Worm (Caenorhabditis elegans) whole organism, young adult: ENCODE results near the gene C13F10.6.
A peak's percentile ranks its signal among the peaks of the same experiment; 100 is the strongest.

Experiments
- B0019.2 ChIP-seq: fragments of 200-800 bp; sonication (Bioruptor generic); conservative IDR thresholded peaks from 2 replicates; pipeline ENCODE4 v1.3.6; 2022; ENCODE audit warnings: missing genetic modification reagents, missing genetic modification characterization, missing compliant biosample characterization
- F49E8.2 ChIP-seq: sonication (generic microtip); optimal IDR thresholded peaks from 3 replicates; lab custom pipeline; 2017; ENCODE audit warnings: missing genetic modification characterization, mild to moderate bottlenecking, missing compliant biosample characterization, antibody characterized with exemption, moderate library complexity; ENCODE audit not compliant: insufficient read depth
- ama-1 ChIP-seq, 3 experiments: fragments of 150-350 bp in 1 of 3; sonication (generic microtip) in 2 of 3; optimal IDR thresholded peaks; 2 replicates each; lab custom pipeline; 2014 to 2018; ENCODE audit warnings: missing biosample characterization in 2 of 3, missing genetic modification characterization in 2 of 3, missing genetic modification reagents in 2 of 3
- bed-1 ChIP-seq: fragments of 200-800 bp; sonication (Bioruptor generic); IDR thresholded peaks from 2 replicates; pipeline ENCODE4 v1.3.6; 2022; ENCODE audit warnings: missing genetic modification reagents, missing genetic modification characterization, missing compliant biosample characterization
- die-1 ChIP-seq: sonication (generic microtip); optimal IDR thresholded peaks from 2 replicates; lab custom pipeline; 2016; ENCODE audit warnings: missing genotype, mild to moderate bottlenecking, missing genetic modification characterization, missing compliant biosample characterization
- egl-44 ChIP-seq: fragments of 200-800 bp; sonication (Bioruptor generic); IDR thresholded peaks from 2 replicates; pipeline ENCODE4 v1.3.6; 2022; ENCODE audit warnings: missing genetic modification reagents, missing genetic modification characterization, missing compliant biosample characterization
- hmg-1.2 ChIP-seq: fragments of 200-800 bp; sonication (Bioruptor generic); IDR thresholded peaks from 2 replicates; pipeline ENCODE4 v1.3.6; 2022; ENCODE audit warnings: missing genetic modification reagents, missing genetic modification characterization, missing compliant biosample characterization
- mcd-1 ChIP-seq: fragments of 200-800 bp; sonication (Bioruptor generic); IDR thresholded peaks from 2 replicates; pipeline ENCODE4 v1.3.6; 2022; ENCODE audit warnings: missing genetic modification reagents, missing genetic modification characterization, missing compliant biosample characterization
- pbrm-1 ChIP-seq: fragments of 200-800 bp; sonication (Bioruptor generic); IDR thresholded peaks from 2 replicates; pipeline ENCODE4 v1.3.6; 2022; ENCODE audit warnings: missing genetic modification reagents, missing genetic modification characterization, missing compliant biosample characterization
- snpc-4 ChIP-seq, 5 experiments: fragments of 150-350 bp in 1 of 5; sonication (generic microtip) in 4 of 5; optimal IDR thresholded peaks; 2 replicates each; lab custom pipeline; 2014 to 2018; ENCODE audit warnings: missing genetic modification characterization in 5 of 5, missing biosample characterization in 3 of 5, antibody characterized with exemption in 2 of 5, mild to moderate bottlenecking in 2 of 5, missing compliant biosample characterization in 2 of 5, missing genotype in 2 of 5, moderate library complexity in 2 of 5, missing genetic modification reagents in 1 of 5
- unc-62 ChIP-seq: fragments of 150-350 bp; optimal IDR thresholded peaks from 2 replicates; lab custom pipeline; 2014; ENCODE audit warnings: missing biosample characterization, missing genetic modification reagents, missing genetic modification characterization
- ztf-18 ChIP-seq: sonication (generic microtip); optimal IDR thresholded peaks from 2 replicates; lab custom pipeline; 2016; ENCODE audit warnings: missing genotype, mild to moderate bottlenecking, missing genetic modification characterization, missing compliant biosample characterization
- ztf-22 ChIP-seq: fragments of 200-800 bp; sonication (Bioruptor generic); optimal IDR thresholded peaks from 2 replicates; lab custom pipeline; 2018; ENCODE audit warnings: mild to moderate bottlenecking, missing genetic modification characterization, moderate library complexity, missing compliant biosample characterization
- ztf-3 ChIP-seq: fragments of 200-800 bp; sonication (Bioruptor generic); optimal IDR thresholded peaks from 2 replicates; lab custom pipeline; 2018; ENCODE audit warnings: mild to moderate bottlenecking, missing genetic modification characterization, missing compliant biosample characterization

DNA sequence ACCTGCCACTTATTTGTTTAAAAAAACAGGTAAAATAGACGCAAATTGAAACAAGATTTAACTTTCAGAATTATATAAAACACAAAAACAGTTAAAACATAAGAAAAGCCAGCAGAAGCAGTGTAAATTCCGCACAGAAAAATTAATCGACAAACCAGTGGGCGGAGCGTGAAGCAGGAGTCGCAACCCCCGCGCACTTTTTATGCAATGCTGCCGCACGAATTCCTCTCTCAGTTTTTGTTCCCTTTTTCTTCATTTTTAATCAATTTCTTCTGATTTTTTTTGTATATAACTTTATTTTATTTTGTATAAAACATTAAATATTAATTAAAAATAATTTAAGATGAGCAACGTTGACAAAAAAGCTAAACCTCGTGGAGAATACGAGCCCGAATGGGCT is 10.0 kb upstream of the C13F10.6 start, which contains the start of the genes gei-6 and krr-1:
- TF ChIP-seq mcd-1 (GFP tag; lab: Robert Waterston, UW) (peak; percentile 65), die-1 (tag; lab: Kevin White, UChicago) (no peak), snpc-4 (GFP tag; optimal IDR thresholded peaks at IDR 0.05; lab: Kevin White, UChicago) (peak; percentile 9), snpc-4 (tag; optimal IDR thresholded peaks at IDR 0.05; lab: Kevin White, UChicago) (peak in 2 of 4 experiments; percentile 2 to 17), ztf-3 (GFP tag; lab: Kevin White, UChicago) (no peak), B0019.2 (no peak), unc-62 (GFP tag; lab: Kevin White, UChicago) (no peak), ama-1 (optimal IDR thresholded peaks at IDR 0.05; lab: Kevin White, UChicago) (no peak), ama-1 (GFP tag; optimal IDR thresholded peaks at IDR 0.05; lab: Kevin White, UChicago) (no peak), bed-1 (GFP tag; lab: Robert Waterston, UW) (no peak), pbrm-1 (GFP tag; lab: Robert Waterston, UW) (peak; percentile 15; the same call in 1 of the 2 replicates), F49E8.2 (tag; lab: Kevin White, UChicago) (peak; percentile 8), ztf-18 (no peak), egl-44 (GFP tag; lab: Robert Waterston, UW) (no peak), ztf-22 (GFP tag; lab: Kevin White, UChicago) (no peak), hmg-1.2 (no peak)
